Fruit fly (Drosophila melanogaster) whole organism, prepupa: Measurements from ENCODE around the gene Mps1.

ENCODE experiments used
- CG15336 ChIP-seq: fragments of 200-800 bp; sonication (Bioruptor generic); IDR thresholded peaks from 2 replicates; pipeline ENCODE4 v1.3.6; 2022; ENCODE audit warnings: missing biosample characterization, missing genetic modification characterization
- CG1621 ChIP-seq: fragments of 200-800 bp; sonication (Bioruptor generic); optimal IDR thresholded peaks from 3 replicates; lab custom pipeline; 2018; ENCODE audit warnings: missing biosample characterization, mild to moderate bottlenecking, missing genetic modification characterization
- CG3032 ChIP-seq: fragments of 200-800 bp; optimal IDR thresholded peaks from 2 replicates; lab custom pipeline; 2019; ENCODE audit warnings: missing biosample characterization, mild to moderate bottlenecking, missing genetic modification characterization, moderate library complexity
- CG4318 ChIP-seq: fragments of 200-800 bp; sonication (Bioruptor generic); optimal IDR thresholded peaks from 3 replicates; lab custom pipeline; 2017; ENCODE audit warnings: missing biosample characterization, mild to moderate bottlenecking, missing genetic modification characterization
- Hr4 ChIP-seq: fragments of 200-800 bp; sonication (Bioruptor generic); optimal IDR thresholded peaks from 3 replicates; lab custom pipeline; 2016; ENCODE audit warnings: missing biosample characterization, missing genetic modification characterization
- Lpt ChIP-seq: fragments of 200-800 bp; sonication (Bioruptor generic); optimal IDR thresholded peaks from 3 replicates; lab custom pipeline; 2016; ENCODE audit warnings: missing biosample characterization, missing genetic modification characterization
- Smox ChIP-seq: fragments of 200-800 bp; sonication (Bioruptor generic); optimal IDR thresholded peaks from 3 replicates; lab custom pipeline; 2016; ENCODE audit warnings: missing biosample characterization, missing genetic modification characterization
- cyc ChIP-seq: fragments of 200-800 bp; sonication (Bioruptor generic); optimal IDR thresholded peaks from 3 replicates; lab custom pipeline; 2016; ENCODE audit warnings: missing biosample characterization, missing genetic modification characterization
- net ChIP-seq: fragments of 200-800 bp; sonication (Bioruptor generic); optimal IDR thresholded peaks from 3 replicates; lab custom pipeline; 2016; ENCODE audit warnings: missing biosample characterization, missing genetic modification characterization
- pdm3 ChIP-seq: fragments of 200-800 bp; sonication (Bioruptor generic); optimal IDR thresholded peaks from 3 replicates; lab custom pipeline; 2016; ENCODE audit warnings: missing biosample characterization, missing genetic modification characterization
- topi ChIP-seq: fragments of 200-800 bp; sonication (Bioruptor generic); optimal IDR thresholded peaks from 3 replicates; lab custom pipeline; 2016; ENCODE audit warnings: missing biosample characterization, missing genetic modification characterization
- vri ChIP-seq: fragments of 200-800 bp; sonication (Bioruptor generic); optimal IDR thresholded peaks from 3 replicates; lab custom pipeline; 2016; ENCODE audit warnings: missing biosample characterization, mild to moderate bottlenecking, missing genetic modification characterization

DNA sequence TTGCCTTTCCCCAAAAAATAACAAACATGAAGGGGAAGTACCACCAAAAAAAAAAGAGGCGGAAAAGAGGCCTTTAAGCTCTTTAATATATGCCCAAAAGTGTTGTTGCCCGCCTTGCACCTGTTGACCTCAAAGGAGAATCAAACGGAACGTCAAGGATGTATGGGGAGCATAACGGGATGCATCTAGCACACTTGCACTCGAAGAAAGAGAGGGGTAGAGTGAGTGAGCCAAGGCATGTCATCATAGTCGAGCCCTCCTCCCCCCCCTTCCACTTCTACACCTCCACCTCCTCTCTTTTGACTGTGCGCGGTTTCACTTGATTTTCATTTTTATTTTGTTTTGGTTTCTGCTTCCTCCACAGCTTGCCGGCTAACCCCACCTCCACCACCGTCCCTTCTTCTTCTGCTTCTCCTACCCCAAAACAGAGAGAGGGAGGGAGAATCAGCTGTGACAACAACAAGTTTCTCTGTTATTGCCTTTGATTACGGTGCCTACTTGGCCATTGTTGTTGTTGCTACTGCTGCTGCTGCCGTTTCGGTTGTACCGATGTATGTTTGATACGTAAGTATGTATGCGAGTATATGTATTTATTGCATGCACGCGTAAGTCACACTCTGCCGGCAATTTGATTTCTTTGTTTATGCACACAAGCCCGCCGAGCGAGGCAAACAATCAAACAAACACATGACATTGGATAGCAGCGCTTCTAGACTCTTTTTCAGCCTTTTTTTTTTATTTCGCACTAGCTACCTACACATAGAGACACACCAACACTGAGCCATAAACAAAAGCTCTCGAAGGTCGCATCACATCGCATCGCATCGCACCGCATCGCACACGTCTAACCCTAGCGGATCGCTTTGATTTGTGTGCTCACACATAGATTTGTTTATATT is 41.8 kb downstream of the Mps1 start:
- no peak for TF ChIP-seq cyc (GFP tag; lab: Kevin White, UChicago)
- no peak for TF ChIP-seq Lpt
- TF ChIP-seq CG3032 (tag; lab: Kevin White, UChicago) = no peak
- no peak for TF ChIP-seq CG4318 (GFP tag; lab: Kevin White, UChicago)
- no peak for TF ChIP-seq net (GFP tag; lab: Kevin White, UChicago)
- peak; percentile 63 for TF ChIP-seq vri
- no peak for TF ChIP-seq Smox
- no peak for TF ChIP-seq pdm3 (GFP tag; lab: Kevin White, UChicago)
- no peak for TF ChIP-seq CG1621 (tag; lab: Kevin White, UChicago)
- no peak for TF ChIP-seq topi (GFP tag; lab: Kevin White, UChicago)
- TF ChIP-seq CG15336 (GFP tag; lab: Robert Waterston, UW) = no peak
- no peak for TF ChIP-seq Hr4 (GFP tag; lab: Kevin White, UChicago)
